Fruit fly (Drosophila melanogaster): ENCODE results near the gene ND-B14.5B.

Gene ND-B14.5B

dm6 chr2L:3172745-3173271, 27.2 kb upstream of the ND-B14.5B start (continued):
- TF ChIP-seq CG12659 (GFP tag; optimal IDR thresholded peaks at IDR 0.05): peak; percentile 27
- TF ChIP-seq CG15514 (GFP tag; optimal IDR thresholded peaks at IDR 0.05): peak; percentile 45
- TF ChIP-seq Fer3 (tag; optimal IDR thresholded peaks at IDR 0.05): peak; percentile 21
- TF ChIP-seq CG15696 (tag; optimal IDR thresholded peaks at IDR 0.05): peak; percentile 22
- TF ChIP-seq caup (GFP tag; optimal IDR thresholded peaks at IDR 0.05; ENCODE audit: severe bottlenecking): peak; percentile 43
- TF ChIP-seq CG30020 (tag; optimal IDR thresholded peaks at IDR 0.05): peak; percentile 81
- TF ChIP-seq CG2712 (tag; optimal IDR thresholded peaks at IDR 0.05): peak; percentile 51
- TF ChIP-seq CG17612 (GFP tag; IDR thresholded peaks at IDR 0.05): no peak
- no peak for TF ChIP-seq bowl (GFP tag; IDR thresholded peaks at IDR 0.05)
- no peak for TF ChIP-seq CG6654 (GFP tag; optimal IDR thresholded peaks at IDR 0.05)
- peak; percentile 87 for TF ChIP-seq CG42726 (GFP tag; IDR thresholded peaks at IDR 0.05; ENCODE audit: partially characterized antibody)
- peak; percentile 79 for TF ChIP-seq CG14860 (GFP tag; IDR thresholded peaks at IDR 0.05; ENCODE audit: partially characterized antibody)
- no peak for TF ChIP-seq Oli (tag; optimal IDR thresholded peaks at IDR 0.05)
- peak; percentile 19 for TF ChIP-seq tap (tag; optimal IDR thresholded peaks at IDR 0.05)
- no peak for TF ChIP-seq CG6689 (GFP tag; IDR thresholded peaks at IDR 0.05)
- peak in 1 of 3 experiments; percentile 89 for TF ChIP-seq Stat92E (GFP tag; optimal IDR thresholded peaks at IDR 0.05)
- peak; percentile 66; the same call in 1 of the 2 replicates for TF ChIP-seq vvl (GFP tag; IDR thresholded peaks at IDR 0.05)
- peak; percentile 60 for TF ChIP-seq Fer1 (GFP tag; optimal IDR thresholded peaks at IDR 0.05)
- TF ChIP-seq crp (GFP tag; optimal IDR thresholded peaks at IDR 0.05): peak in 1 of 2 experiments; percentile 62
- peak; percentile 62 for TF ChIP-seq Asciz (GFP tag; optimal IDR thresholded peaks at IDR 0.05)
- no peak for TF ChIP-seq lmd (GFP tag; IDR thresholded peaks at IDR 0.05)
- peak; percentile 18; the same call in 1 of the 2 replicates for TF ChIP-seq CG2129 (GFP tag; IDR thresholded peaks at IDR 0.05; ENCODE audit: partially characterized antibody)
- no peak for TF ChIP-seq Hr78 (GFP tag; optimal IDR thresholded peaks at IDR 0.05)
- peak in 1 of 2 experiments; percentile 17 for TF ChIP-seq dpn (GFP tag; optimal IDR thresholded peaks at IDR 0.05)
- TF ChIP-seq so (GFP tag; IDR thresholded peaks at IDR 0.05): peak; percentile 49; the same call in 2 of the 3 replicates
- TF ChIP-seq CG10431 (GFP tag; optimal IDR thresholded peaks at IDR 0.05): peak; percentile 31
- peak; percentile 19; the same call in 1 of the 2 replicates for TF ChIP-seq Adf1 (GFP tag; IDR thresholded peaks at IDR 0.05)
- no peak for TF ChIP-seq MBD-R2 (GFP tag; IDR thresholded peaks at IDR 0.05)
- no peak for TF ChIP-seq dysf (GFP tag; IDR thresholded peaks at IDR 0.05)
- peak; percentile 77 for TF ChIP-seq CG13287 (GFP tag; IDR thresholded peaks at IDR 0.05; ENCODE audit: partially characterized antibody)
- peak; percentile 53 for TF ChIP-seq trem (tag; optimal IDR thresholded peaks at IDR 0.05)
- no peak for TF ChIP-seq zfh2 (GFP tag; optimal IDR thresholded peaks at IDR 0.05)
- TF ChIP-seq CG15479 (GFP tag; optimal IDR thresholded peaks at IDR 0.05): peak; percentile 84
- TF ChIP-seq lilli (GFP tag; optimal IDR thresholded peaks at IDR 0.05): peak; percentile 33
- peak; percentile 27 for TF ChIP-seq scrt (GFP tag; optimal IDR thresholded peaks at IDR 0.05)
- TF ChIP-seq CG31365 (tag; optimal IDR thresholded peaks at IDR 0.05): peak; percentile 44
- TF ChIP-seq otp (GFP tag; IDR thresholded peaks at IDR 0.05): peak; percentile 39; the same call in 1 of the 3 replicates
- peak; percentile 30 for TF ChIP-seq CTCF (GFP tag; optimal IDR thresholded peaks at IDR 0.05)
- TF ChIP-seq prd (optimal IDR thresholded peaks at IDR 0.05): no peak
- 0 out of 3 replicates have a peak, but pooled peaks have one; percentile 6 for TF ChIP-seq prd (GFP tag; IDR thresholded peaks at IDR 0.05)
- TF ChIP-seq CG17186 (GFP tag; optimal IDR thresholded peaks at IDR 0.05): peak; percentile 99
- TF ChIP-seq CG8089 (GFP tag; optimal IDR thresholded peaks at IDR 0.05): no peak
- TF ChIP-seq E2f2 (GFP tag; IDR thresholded peaks at IDR 0.05): peak; percentile 96
- TF ChIP-seq exex (tag; optimal IDR thresholded peaks at IDR 0.05): peak; percentile 2
- peak; percentile 36 for TF ChIP-seq fd102C (GFP tag; optimal IDR thresholded peaks at IDR 0.05)
- TF ChIP-seq esg (GFP tag; conservative IDR thresholded peaks at IDR 0.05): no peak
- peak; percentile 94 for TF ChIP-seq bbx (GFP tag; IDR thresholded peaks at IDR 0.05; ENCODE audit: partially characterized antibody)
- peak; percentile 2 for TF ChIP-seq CG8388 (GFP tag; optimal IDR thresholded peaks at IDR 0.05)

All from whole organism, embryonic.